Fruit fly (Drosophila melanogaster) whole organism, pupa: Measurements from ENCODE around the gene CG15024.

Experiments
- CG13204 ChIP-seq: fragments of 200-800 bp; sonication (Bioruptor generic); optimal IDR thresholded peaks from 2 replicates; lab custom pipeline; 2018; ENCODE audit warnings: missing biosample characterization, mild to moderate bottlenecking, missing genetic modification characterization, moderate library complexity
- CG15710 ChIP-seq: fragments of 200-800 bp; sonication (Bioruptor generic); optimal IDR thresholded peaks from 2 replicates; lab custom pipeline; 2018; ENCODE audit warnings: missing biosample characterization, mild to moderate bottlenecking, missing genetic modification characterization, moderate library complexity
- CG17806 ChIP-seq: fragments of 200-800 bp; sonication (Bioruptor generic); optimal IDR thresholded peaks from 2 replicates; lab custom pipeline; 2018; ENCODE audit warnings: missing biosample characterization, mild to moderate bottlenecking, missing genetic modification characterization, moderate library complexity
- CG34367 ChIP-seq: fragments of 200-800 bp; sonication (Bioruptor generic); optimal IDR thresholded peaks from 2 replicates; lab custom pipeline; 2018; ENCODE audit warnings: missing biosample characterization, mild to moderate bottlenecking, missing genetic modification characterization
- CG8159 ChIP-seq: fragments of 200-800 bp; sonication (Bioruptor generic); optimal IDR thresholded peaks from 3 replicates; lab custom pipeline; 2018; ENCODE audit warnings: missing biosample characterization, mild to moderate bottlenecking, missing genetic modification characterization, moderate library complexity
- D1 ChIP-seq: fragments of 200-800 bp; sonication (Bioruptor generic); optimal IDR thresholded peaks from 2 replicates; lab custom pipeline; 2018; ENCODE audit warnings: missing biosample characterization, mild to moderate bottlenecking, missing genetic modification characterization, moderate library complexity
- EcR ChIP-seq: fragments of 200-800 bp; sonication (Bioruptor generic); optimal IDR thresholded peaks from 3 replicates; lab custom pipeline; 2019; ENCODE audit warnings: missing biosample characterization, missing genetic modification characterization, mild to moderate bottlenecking, moderate library complexity, missing genetic modification reagents
- Ets98B ChIP-seq: fragments of 200-800 bp; sonication (Bioruptor generic); IDR thresholded peaks from 2 replicates; pipeline ENCODE4 v1.3.6; 2022; ENCODE audit warnings: missing biosample characterization, missing genetic modification characterization
- Snoo ChIP-seq: fragments of 200-800 bp; sonication (Bioruptor generic); optimal IDR thresholded peaks from 3 replicates; lab custom pipeline; 2017; ENCODE audit warnings: missing biosample characterization, mild to moderate bottlenecking, missing genetic modification characterization, inconsistent platforms
- fd96Ca ChIP-seq: fragments of 200-800 bp; sonication (Bioruptor generic); IDR thresholded peaks from 3 replicates; pipeline ENCODE4 v1.3.6; 2022; ENCODE audit warnings: missing biosample characterization, missing genetic modification characterization
- gl ChIP-seq: fragments of 200-800 bp; sonication (Bioruptor generic); optimal IDR thresholded peaks from 2 replicates; lab custom pipeline; 2018; ENCODE audit warnings: missing biosample characterization, mild to moderate bottlenecking, missing genetic modification characterization
- rn ChIP-seq: fragments of 200-800 bp; sonication (Bioruptor generic); IDR thresholded peaks from 2 replicates; pipeline ENCODE4 v1.3.6; 2022; ENCODE audit warnings: missing biosample characterization, missing genetic modification characterization

DNA sequence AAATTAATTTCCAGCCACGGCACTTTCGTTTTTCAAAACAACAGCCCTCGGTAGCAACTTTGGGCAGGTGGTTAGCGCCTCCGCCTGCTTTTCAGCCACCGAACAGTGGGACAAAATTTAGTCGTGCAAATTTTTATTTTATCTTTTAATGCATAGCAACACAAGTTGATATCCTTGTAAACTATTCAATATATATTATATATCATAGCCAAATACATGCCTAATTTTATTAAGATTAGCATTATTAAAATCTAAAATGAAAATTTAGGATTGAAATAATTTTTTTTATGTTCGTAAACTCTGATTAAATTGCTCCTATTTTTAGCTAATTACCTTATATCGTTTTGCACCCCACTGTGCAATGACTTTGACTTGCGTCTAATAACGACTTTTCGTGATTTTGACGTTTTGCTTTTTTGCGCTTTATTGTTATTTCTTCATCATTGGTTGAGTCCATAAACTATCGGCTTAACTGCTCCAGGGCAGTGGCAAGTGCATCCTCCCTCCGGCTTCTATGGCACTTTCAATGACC is 45.4 kb upstream of the CG15024 start:
- TF ChIP-seq rn (GFP tag; lab: Robert Waterston, UW): no peak
- no peak for TF ChIP-seq fd96Ca (GFP tag; lab: Robert Waterston, UW)
- no peak for TF ChIP-seq D1 (tag; lab: Kevin White, UChicago)
- TF ChIP-seq CG15710 (tag; lab: Kevin White, UChicago): no peak
- TF ChIP-seq Snoo (tag; lab: Kevin White, UChicago): no peak
- TF ChIP-seq Ets98B: no peak
- TF ChIP-seq CG17806 (tag; lab: Kevin White, UChicago): no peak
- TF ChIP-seq CG8159 (tag; lab: Kevin White, UChicago): no peak
- TF ChIP-seq CG34367 (tag; lab: Kevin White, UChicago): no peak
- no peak for TF ChIP-seq EcR (GFP tag; lab: Kevin White, UChicago)
- TF ChIP-seq gl (tag; lab: Kevin White, UChicago): no peak
- TF ChIP-seq CG13204: no peak
